Worm (Caenorhabditis elegans) whole organism, late embryonic: ENCODE data around the gene T04C9.1.

ENCODE experiments used
- C38D4.7 ChIP-seq: fragments of 200-800 bp; sonication (Bioruptor generic); optimal IDR thresholded peaks from 2 replicates; lab custom pipeline; 2018; ENCODE audit warnings: mild to moderate bottlenecking, missing genetic modification characterization, moderate library complexity, missing compliant biosample characterization
- F13H6.1 ChIP-seq: sonication (generic microtip); optimal IDR thresholded peaks from 2 replicates; lab custom pipeline; 2016; ENCODE audit warnings: missing genetic modification characterization, missing compliant biosample characterization
- ahr-1 ChIP-seq: sonication (generic microtip); optimal IDR thresholded peaks from 2 replicates; lab custom pipeline; 2016; ENCODE audit warnings: missing genetic modification characterization, missing compliant biosample characterization
- fkh-10 ChIP-seq: fragments of 150-350 bp; optimal IDR thresholded peaks from 2 replicates; lab custom pipeline; 2014; ENCODE audit warnings: missing biosample characterization, missing genetic modification reagents, missing genetic modification characterization
- hlh-13 ChIP-seq: fragments of 200-800 bp; sonication (Bioruptor generic); optimal IDR thresholded peaks from 2 replicates; lab custom pipeline; 2018; ENCODE audit warnings: mild to moderate bottlenecking, missing genetic modification characterization, missing compliant biosample characterization
- hlh-8 ChIP-seq: sonication (generic microtip); optimal IDR thresholded peaks from 2 replicates; lab custom pipeline; 2016; ENCODE audit warnings: missing genotype, missing genetic modification characterization, missing compliant biosample characterization
- lim-6 ChIP-seq: sonication (generic microtip); optimal IDR thresholded peaks from 2 replicates; lab custom pipeline; 2016; ENCODE audit warnings: missing genetic modification characterization, missing compliant biosample characterization
- madf-2 ChIP-seq: sonication (generic microtip); optimal IDR thresholded peaks from 2 replicates; lab custom pipeline; 2017; ENCODE audit warnings: missing genetic modification characterization, missing compliant biosample characterization
- nhr-232 ChIP-seq: sonication (generic microtip); optimal IDR thresholded peaks from 2 replicates; lab custom pipeline; 2016; ENCODE audit warnings: missing genetic modification characterization, missing compliant biosample characterization
- npax-4 ChIP-seq: sonication (generic microtip); optimal IDR thresholded peaks from 2 replicates; lab custom pipeline; 2016; ENCODE audit warnings: missing genetic modification characterization, missing compliant biosample characterization
- odd-2 ChIP-seq: sonication (generic microtip); optimal IDR thresholded peaks from 2 replicates; lab custom pipeline; 2017; ENCODE audit warnings: antibody characterized with exemption, mild to moderate bottlenecking, missing genetic modification characterization, missing compliant biosample characterization
- pat-9 ChIP-seq: fragments of 200-800 bp; sonication (Bioruptor generic); optimal IDR thresholded peaks from 2 replicates; lab custom pipeline; 2018; ENCODE audit warnings: mild to moderate bottlenecking, missing genetic modification characterization, moderate library complexity, missing compliant biosample characterization
- pqm-1 ChIP-seq: sonication (generic microtip); optimal IDR thresholded peaks from 2 replicates; lab custom pipeline; 2016; ENCODE audit warnings: missing genetic modification characterization, missing compliant biosample characterization
- pros-1 ChIP-seq: fragments of 150-350 bp; optimal IDR thresholded peaks from 2 replicates; lab custom pipeline; 2014; ENCODE audit warnings: missing biosample characterization, missing genetic modification reagents, missing genetic modification characterization
- unc-55 ChIP-seq: sonication (generic microtip); optimal IDR thresholded peaks from 2 replicates; lab custom pipeline; 2017; ENCODE audit warnings: missing biosample characterization, missing genetic modification reagents, missing genetic modification characterization
- ztf-16 ChIP-seq: sonication (generic microtip); optimal IDR thresholded peaks from 2 replicates; lab custom pipeline; 2017; ENCODE audit warnings: missing genetic modification characterization, missing compliant biosample characterization

T04C9.1 gene

DNA sequence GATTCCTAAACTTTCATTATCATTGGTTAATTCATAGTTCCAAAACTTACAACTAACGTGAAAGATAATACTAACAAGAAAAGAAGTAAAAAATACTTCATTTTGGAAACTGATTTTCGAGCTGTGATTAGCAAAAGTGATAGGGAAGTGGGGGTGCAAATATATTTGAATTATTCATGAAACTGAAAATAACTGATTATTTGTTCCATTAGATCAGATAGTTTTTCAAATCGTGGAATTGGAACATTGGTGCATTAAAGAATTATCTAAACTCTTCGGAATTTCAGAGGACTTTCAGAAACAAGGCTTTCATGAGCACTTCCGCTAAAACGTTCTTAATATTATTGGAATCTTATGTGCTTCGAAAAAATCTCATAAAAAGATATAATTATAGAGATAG lies 62.7 kb downstream of the T04C9.1 start, which contains the start of gene F40H6.5:
TSS of gene F40H6.5 (minus strand) at position 101 of the 400 bp plus-strand sequence.
- TF ChIP-seq hlh-13 (no peak), C38D4.7 (no peak), ztf-16 (no peak), odd-2 (tag; lab: Kevin White, UChicago) (no peak), F13H6.1 (no peak), pqm-1 (tag; lab: Kevin White, UChicago) (no peak), ahr-1 (tag; lab: Kevin White, UChicago) (no peak), nhr-232 (no peak), pros-1 (tag; lab: Kevin White, UChicago) (no peak), unc-55 (GFP tag; lab: Kevin White, UChicago) (no peak), npax-4 (no peak), pat-9 (tag; lab: Kevin White, UChicago) (no peak), hlh-8 (tag; lab: Kevin White, UChicago) (no peak), madf-2 (tag; lab: Kevin White, UChicago) (no peak), fkh-10 (GFP tag; lab: Kevin White, UChicago) (no peak), lim-6 (tag; lab: Kevin White, UChicago) (no peak)
